Worm (Caenorhabditis elegans): ENCODE results near the gene flr-4.

ce11 chrX:15078276-15078675 lies 10.9 kb upstream of the flr-4 start:
- TF ChIP-seq ets-7 (tag; optimal IDR thresholded peaks at IDR 0.05) (no peak), B0310.2 (tag; optimal IDR thresholded peaks at IDR 0.05) (no peak), tbx-37 (GFP tag; conservative IDR thresholded peaks at IDR 0.05) (no peak), ama-1 (optimal IDR thresholded peaks at IDR 0.05) (no peak), flt-1 (GFP tag; IDR thresholded peaks at IDR 0.05) (no peak), ceh-36 (tag; optimal IDR thresholded peaks at IDR 0.05) (no peak), ceh-13 (GFP tag; optimal IDR thresholded peaks at IDR 0.05) (no peak), hnd-1 (tag; optimal IDR thresholded peaks at IDR 0.05) (no peak), pes-1 (GFP tag; IDR thresholded peaks at IDR 0.05) (no peak), hmg-4 (GFP tag; optimal IDR thresholded peaks at IDR 0.05) (no peak), tra-4 (tag; optimal IDR thresholded peaks at IDR 0.05) (no peak), tbx-11 (GFP tag; IDR thresholded peaks at IDR 0.05) (no peak), aly-1 (tag; optimal IDR thresholded peaks at IDR 0.05) (no peak), scrt-1 (GFP tag; IDR thresholded peaks at IDR 0.05) (no peak)
